Worm (Caenorhabditis elegans): Measurements from ENCODE around the gene F17C11.26.

DNA sequence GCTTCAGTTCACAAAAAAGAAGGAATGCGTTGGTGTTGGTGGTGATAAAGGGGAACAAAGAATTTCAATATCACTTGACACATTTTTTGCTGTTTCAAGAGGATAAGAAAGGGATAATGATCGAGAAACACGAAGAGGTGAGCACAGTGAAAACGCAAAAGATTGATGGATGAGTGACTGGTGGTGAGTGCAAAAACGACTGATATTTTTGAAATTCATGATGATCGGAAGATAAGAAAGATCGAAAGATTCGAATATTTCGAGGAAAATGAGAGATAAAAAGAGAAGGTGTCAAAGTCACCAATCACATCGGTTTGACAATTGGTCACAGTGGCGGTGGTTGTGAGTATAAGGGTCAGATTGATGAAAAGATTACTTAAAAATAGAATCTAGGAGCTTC is 25.3 kb upstream of the F17C11.26 start:
- TF ChIP-seq snpc-4 (tag; optimal IDR thresholded peaks at IDR 0.05) (no peak), pqm-1 (tag; optimal IDR thresholded peaks at IDR 0.05) (no peak), ama-1 (optimal IDR thresholded peaks at IDR 0.05) (no peak), unc-62 (GFP tag; optimal IDR thresholded peaks at IDR 0.05 in 1 of 2) (no peak), unc-62 (tag; optimal IDR thresholded peaks at IDR 0.05) (no peak), fkh-10 (GFP tag; optimal IDR thresholded peaks at IDR 0.05) (no peak), fos-1 (tag; optimal IDR thresholded peaks at IDR 0.05) (no peak), dve-1 (tag; optimal IDR thresholded peaks at IDR 0.05; ENCODE audit: insufficient read depth) (no peak), nhr-237 (tag; optimal IDR thresholded peaks at IDR 0.05) (no peak), aly-2 (tag; optimal IDR thresholded peaks at IDR 0.05) (no peak), zag-1 (tag; optimal IDR thresholded peaks at IDR 0.05) (no peak)

Data from whole organism, L4 larva.